Fruit fly (Drosophila melanogaster): ENCODE data around the gene mub.

DNA sequence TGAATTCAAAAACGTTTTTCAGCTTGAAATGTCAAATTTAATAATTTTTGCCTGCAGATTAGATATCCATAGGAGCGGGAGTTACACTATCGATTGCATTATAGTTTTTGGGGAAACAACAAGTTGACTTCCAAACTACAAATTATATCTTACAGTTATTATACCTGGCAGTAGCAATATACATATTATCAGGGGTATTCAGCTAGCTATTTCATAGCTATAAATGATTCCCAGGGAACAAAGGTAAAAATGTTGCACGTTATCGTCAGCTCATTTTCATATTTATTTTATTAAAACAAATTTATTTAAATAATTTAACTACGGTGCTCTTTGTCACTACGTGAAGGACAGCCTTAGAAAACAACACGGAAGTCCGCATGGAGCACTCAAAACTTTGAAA is 14.5 kb upstream of the mub start:
- TF ChIP-seq Hr96 (GFP tag; optimal IDR thresholded peaks at IDR 0.05) (no peak), CG5204 (GFP tag; optimal IDR thresholded peaks at IDR 0.05) (no peak), ovo (GFP tag; optimal IDR thresholded peaks at IDR 0.05) (no peak), CG33017 (tag; optimal IDR thresholded peaks at IDR 0.05) (no peak)

All from whole organism, adult.